Worm (Caenorhabditis elegans) whole organism, L4 larva: ENCODE data around the gene C46F11.5.

Experiments
- aha-1 ChIP-seq: fragments of 150-350 bp; peaks from one replicate; lab custom pipeline; 2014; ENCODE audit warnings: missing biosample characterization, missing genetic modification characterization
- aly-2 ChIP-seq: sonication (generic microtip); optimal IDR thresholded peaks from 2 replicates; lab custom pipeline; 2018; ENCODE audit warnings: missing biosample characterization, missing genetic modification characterization
- pqm-1 ChIP-seq: sonication (generic microtip); optimal IDR thresholded peaks from 2 replicates; lab custom pipeline; 2017; ENCODE audit warnings: missing biosample characterization, missing genetic modification characterization
- tra-1 ChIP-seq: fragments of 200-800 bp; sonication (Bioruptor generic); IDR thresholded peaks from 2 replicates; pipeline ENCODE4 v1.3.6; 2022; ENCODE audit warnings: missing genetic modification reagents, missing genetic modification characterization, missing compliant biosample characterization

DNA sequence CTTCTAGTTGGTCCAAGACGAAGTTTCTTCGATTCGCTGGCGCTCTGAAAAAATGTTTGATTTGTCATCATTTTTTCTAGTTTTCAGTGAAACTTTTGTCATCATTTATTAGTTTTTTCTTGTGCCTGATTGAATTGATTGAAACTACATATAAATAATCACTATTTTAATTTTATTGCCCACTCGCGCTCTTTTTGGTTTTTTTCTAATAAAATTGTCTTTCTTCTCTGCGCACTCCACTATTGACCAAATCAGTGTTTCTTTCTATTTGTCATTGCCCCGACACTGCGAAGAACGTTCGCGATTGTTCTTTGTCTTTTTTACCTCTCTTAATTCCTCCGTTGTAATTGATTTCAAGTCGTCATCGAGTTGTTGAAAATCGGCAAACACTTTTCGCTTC, 7.1 kb downstream of the C46F11.5 start:
- TF ChIP-seq pqm-1 (tag; lab: Kevin White, UChicago): peak; percentile 35
- TF ChIP-seq aha-1: peak; percentile 5
- no peak for TF ChIP-seq tra-1 (GFP tag; lab: Robert Waterston, UW)
- no peak for TF ChIP-seq aly-2 (tag; lab: Kevin White, UChicago)
